Fruit fly (Drosophila melanogaster): ENCODE results near the gene ND-B14.5A.

The ND-B14.5A gene

DNA sequence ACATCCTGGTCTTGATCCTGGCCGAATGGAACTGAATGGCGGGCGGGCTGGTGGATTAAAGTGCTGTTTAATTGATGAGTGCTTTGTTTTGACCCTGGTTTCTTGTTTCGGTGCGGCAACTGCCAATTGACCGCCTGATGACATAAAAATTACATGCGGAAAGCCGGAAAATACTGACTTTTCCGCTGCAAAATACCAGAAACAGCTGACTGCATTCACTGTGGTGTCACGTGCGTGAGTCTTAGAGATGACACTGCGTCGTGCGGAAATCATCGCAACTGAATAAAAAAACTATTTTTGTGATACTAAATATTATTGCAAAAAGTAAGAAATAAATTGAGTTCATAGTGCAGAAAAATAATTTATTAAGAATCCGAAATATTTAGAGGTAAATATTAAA lies 22.8 kb upstream of the ND-B14.5A start, which contains the start of gene bcn92 (continued):
- no peak for TF ChIP-seq jing (GFP tag; optimal IDR thresholded peaks at IDR 0.05)
- 0 out of 2 replicates have a peak, but pooled peaks have one; percentile 21 for TF ChIP-seq CG10366 (GFP tag; IDR thresholded peaks at IDR 0.05)
- TF ChIP-seq Camta (GFP tag; optimal IDR thresholded peaks at IDR 0.05) = peak; percentile 45
- TF ChIP-seq lab (GFP tag; optimal IDR thresholded peaks at IDR 0.05) = no peak
- TF ChIP-seq bbx (GFP tag; IDR thresholded peaks at IDR 0.05; ENCODE audit: partially characterized antibody) = peak; percentile 97
- peak; percentile 33 for TF ChIP-seq CG7786 (GFP tag; optimal IDR thresholded peaks at IDR 0.05)
- TF ChIP-seq Lpt (GFP tag; optimal IDR thresholded peaks at IDR 0.05) = no peak
- peak; percentile 22 for TF ChIP-seq CoRest (tag; optimal IDR thresholded peaks at IDR 0.05)
- no peak; the same call in 2 of the 3 replicates for TF ChIP-seq zfh1 (GFP tag; IDR thresholded peaks at IDR 0.05)
- TF ChIP-seq hkb (optimal IDR thresholded peaks at IDR 0.05) = no peak
- no peak for TF ChIP-seq hkb (GFP tag; IDR thresholded peaks at IDR 0.05)
- TF ChIP-seq CG34224 (GFP tag; IDR thresholded peaks at IDR 0.05; ENCODE audit: partially characterized antibody) = peak; percentile 93
- no peak for TF ChIP-seq CG8281 (tag; optimal IDR thresholded peaks at IDR 0.05)
- no peak for TF ChIP-seq kni (GFP tag; optimal IDR thresholded peaks at IDR 0.05)
- TF ChIP-seq CG12744 (GFP tag; optimal IDR thresholded peaks at IDR 0.05) = no peak
- TF ChIP-seq CG16815 (GFP tag; optimal IDR thresholded peaks at IDR 0.05) = no peak
- TF ChIP-seq CG2712 (tag; optimal IDR thresholded peaks at IDR 0.05) = peak; percentile 43
- TF ChIP-seq CG9932 (GFP tag; IDR thresholded peaks at IDR 0.05) = peak; percentile 84
- TF ChIP-seq sens-2 (GFP tag; IDR thresholded peaks at IDR 0.05) = no peak
- TF ChIP-seq CG5180 (GFP tag; optimal IDR thresholded peaks at IDR 0.05) = no peak
- no peak for TF ChIP-seq HmgD (GFP tag; optimal IDR thresholded peaks at IDR 0.05)
- no peak for TF ChIP-seq Oaz (GFP tag; IDR thresholded peaks at IDR 0.05)
- TF ChIP-seq CG16813 (GFP tag; IDR thresholded peaks at IDR 0.05; ENCODE audit: partially characterized antibody) = peak; percentile 94
- peak; percentile 92 for TF ChIP-seq CG42726 (GFP tag; IDR thresholded peaks at IDR 0.05; ENCODE audit: partially characterized antibody)
- TF ChIP-seq pfk (GFP tag; optimal IDR thresholded peaks at IDR 0.05) = no peak
- TF ChIP-seq grau (tag; optimal IDR thresholded peaks at IDR 0.05) = peak; percentile 57
- peak; percentile 19 for TF ChIP-seq ERR (GFP tag; optimal IDR thresholded peaks at IDR 0.05)
- TF ChIP-seq Awh (GFP tag; IDR thresholded peaks at IDR 0.05) = no peak
- no peak for TF ChIP-seq gce (GFP tag; IDR thresholded peaks at IDR 0.05)
- no peak for TF ChIP-seq hth (optimal IDR thresholded peaks at IDR 0.05)
- TF ChIP-seq aop (GFP tag; IDR thresholded peaks at IDR 0.05) = no peak
- peak; percentile 51 for TF ChIP-seq cwo (GFP tag; optimal IDR thresholded peaks at IDR 0.05)
- TF ChIP-seq zfh2 (GFP tag; optimal IDR thresholded peaks at IDR 0.05) = peak; percentile 29
- no peak for TF ChIP-seq Oli (tag; optimal IDR thresholded peaks at IDR 0.05)
- TF ChIP-seq Optix (GFP tag; IDR thresholded peaks at IDR 0.05) = 0 out of 3 replicates have a peak, but pooled peaks have one; percentile 12
- no peak for TF ChIP-seq wek (GFP tag; optimal IDR thresholded peaks at IDR 0.05)
- no peak for TF ChIP-seq pita (GFP tag; optimal IDR thresholded peaks at IDR 0.05)
- peak; percentile 69 for TF ChIP-seq pzg (GFP tag; optimal IDR thresholded peaks at IDR 0.05)
- peak; percentile 76 for TF ChIP-seq slbo (GFP tag; IDR thresholded peaks at IDR 0.05)
- no peak for TF ChIP-seq CG14050 (GFP tag; IDR thresholded peaks at IDR 0.05)
- no peak for TF ChIP-seq CkIIα-i1 (GFP tag; IDR thresholded peaks at IDR 0.05)
- TF ChIP-seq mirr (GFP tag; optimal IDR thresholded peaks at IDR 0.05) = no peak
- TF ChIP-seq wor (GFP tag; IDR thresholded peaks at IDR 0.05) = no peak
- TF ChIP-seq CG2129 (GFP tag; IDR thresholded peaks at IDR 0.05; ENCODE audit: partially characterized antibody) = peak; percentile 86
- no peak for TF ChIP-seq Hmr (GFP tag; optimal IDR thresholded peaks at IDR 0.05)
- TF ChIP-seq CG11560 (tag; IDR thresholded peaks at IDR 0.05) = no peak
- TF ChIP-seq fru (optimal IDR thresholded peaks at IDR 0.05) = no peak
- peak; percentile 87 for TF ChIP-seq ato (GFP tag; IDR thresholded peaks at IDR 0.05; ENCODE audit: partially characterized antibody)
- TF ChIP-seq NC2α (GFP tag; optimal IDR thresholded peaks at IDR 0.05) = no peak
- TF ChIP-seq gcm2 (GFP tag; optimal IDR thresholded peaks at IDR 0.05) = no peak
- no peak for TF ChIP-seq Atf3 (GFP tag; optimal IDR thresholded peaks at IDR 0.05)
- TF ChIP-seq tio (GFP tag; optimal IDR thresholded peaks at IDR 0.05) = no peak
